Fruit fly (Drosophila melanogaster) S2 (cell line): ENCODE measurements around the gene CG13921.

Experiments used
- CG8478 ChIP-seq: fragments of >200 bp; optimal IDR thresholded peaks from 2 replicates; lab custom pipeline; 2018
- CTCF ChIP-seq, 2 experiments: fragments of >200 bp; optimal IDR thresholded peaks; 2 replicates each; lab custom pipeline; 2018

dm6 chr3L:1798649-1799048 is 51.9 kb downstream of the CG13921 start, which contains the start of gene Patj:
- no peak for TF ChIP-seq CG8478 (lab: Kevin White, UChicago)
- TF ChIP-seq CTCF (optimal IDR thresholded peaks at IDR 0.05; lab: Kevin White, UChicago) = peak in 1 of 2 experiments; percentile 33
